Fruit fly (Drosophila melanogaster) whole organism, prepupa: Measurements from ENCODE around the gene CG12011.

Source experiments
- CG3032 ChIP-seq: fragments of 200-800 bp; optimal IDR thresholded peaks from 2 replicates; lab custom pipeline; 2019; ENCODE audit warnings: missing biosample characterization, mild to moderate bottlenecking, missing genetic modification characterization, moderate library complexity
- CG31627 ChIP-seq: fragments of 200-800 bp; sonication (Bioruptor generic); optimal IDR thresholded peaks from 3 replicates; lab custom pipeline; 2016; ENCODE audit warnings: missing biosample characterization, missing genetic modification characterization
- CG6808 ChIP-seq: fragments of 200-800 bp; sonication (Bioruptor generic); optimal IDR thresholded peaks from 3 replicates; lab custom pipeline; 2017; ENCODE audit warnings: missing biosample characterization, missing genetic modification characterization, mild to moderate bottlenecking, moderate library complexity, missing genetic modification reagents
- Eip93F ChIP-seq: fragments of 200-800 bp; sonication (Bioruptor generic); optimal IDR thresholded peaks from 2 replicates; lab custom pipeline; 2016; ENCODE audit warnings: missing biosample characterization, mild to moderate bottlenecking, missing genetic modification characterization
- dsx ChIP-seq: fragments of 200-800 bp; optimal IDR thresholded peaks from 3 replicates; lab custom pipeline; 2019; ENCODE audit warnings: missing biosample characterization, mild to moderate bottlenecking, missing genetic modification characterization, moderate library complexity; ENCODE audit not compliant: poor library complexity, severe bottlenecking
- lz ChIP-seq: fragments of 200-800 bp; sonication (Bioruptor generic); optimal IDR thresholded peaks from 3 replicates; lab custom pipeline; 2016; ENCODE audit warnings: missing biosample characterization, missing genetic modification characterization
- net ChIP-seq: fragments of 200-800 bp; sonication (Bioruptor generic); optimal IDR thresholded peaks from 3 replicates; lab custom pipeline; 2016; ENCODE audit warnings: missing biosample characterization, missing genetic modification characterization

DNA sequence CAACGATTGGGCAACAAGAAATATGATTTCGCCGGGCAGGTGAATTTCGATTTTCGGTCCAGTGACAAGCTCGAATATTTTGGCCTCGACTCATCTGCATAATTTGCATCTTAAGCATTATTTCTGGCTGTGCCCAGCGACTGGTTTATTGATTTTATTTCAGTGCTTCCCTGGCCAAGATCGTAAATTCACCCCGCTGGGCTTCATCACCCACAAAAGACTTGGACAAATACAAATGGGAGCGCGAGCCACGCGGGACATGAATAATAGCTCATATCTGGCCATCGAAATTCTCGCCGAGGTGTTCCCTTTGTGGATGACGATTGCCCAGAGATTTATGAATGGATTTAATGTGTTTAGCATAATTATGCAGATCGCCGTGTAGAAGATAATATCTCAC, 19.2 kb upstream of the CG12011 start:
- TF ChIP-seq CG6808 (GFP tag; lab: Kevin White, UChicago) (no peak), Eip93F (GFP tag; lab: Kevin White, UChicago) (no peak), dsx (GFP tag; lab: Kevin White, UChicago) (no peak), CG3032 (tag; lab: Kevin White, UChicago) (no peak), lz (GFP tag; lab: Kevin White, UChicago) (no peak), net (GFP tag; lab: Kevin White, UChicago) (no peak), CG31627 (GFP tag; lab: Kevin White, UChicago) (no peak)
